Worm (Caenorhabditis elegans): ENCODE results near the gene C02F5.10.

The C02F5.10 gene

ce11 chrIII:8289181-8289580 is 39.9 kb upstream of the C02F5.10 start:
- TF ChIP-seq C34B4.2 (tag; optimal IDR thresholded peaks at IDR 0.05) (no peak), ama-1 (optimal IDR thresholded peaks at IDR 0.05) (no peak), sox-4 (tag; optimal IDR thresholded peaks at IDR 0.05) (no peak), dsc-1 (tag; optimal IDR thresholded peaks at IDR 0.05) (peak; percentile 29), F16B12.6 (tag; optimal IDR thresholded peaks at IDR 0.05) (no peak), blmp-1 (tag; optimal IDR thresholded peaks at IDR 0.05) (peak; percentile 36), ztf-4 (tag; optimal IDR thresholded peaks at IDR 0.05) (no peak), jun-1 (tag; optimal IDR thresholded peaks at IDR 0.05) (no peak), nhr-76 (tag; optimal IDR thresholded peaks at IDR 0.05) (no peak), lin-35 (GFP tag; optimal IDR thresholded peaks at IDR 0.05) (no peak)

- no peak for TF ChIP-seq zip-4 (GFP tag; optimal IDR thresholded peaks at IDR 0.05)
- peak; percentile 21 for TF ChIP-seq unc-130 (tag; optimal IDR thresholded peaks at IDR 0.05)
- TF ChIP-seq ceh-82 (tag; optimal IDR thresholded peaks at IDR 0.05), result peak in 1 of 3 experiments; percentile 21
- TF ChIP-seq snpc-4 (tag; optimal IDR thresholded peaks at IDR 0.05), result no peak
- peak; percentile 34 for TF ChIP-seq rnt-1 (tag; optimal IDR thresholded peaks at IDR 0.05)
- peak in 1 of 2 experiments; percentile 37 for TF ChIP-seq lsy-2 (tag; optimal IDR thresholded peaks at IDR 0.05)
- peak; percentile 60 for TF ChIP-seq nhr-71 (tag; optimal IDR thresholded peaks at IDR 0.05)
- TF ChIP-seq efl-1 (optimal IDR thresholded peaks at IDR 0.05), result peak in 1 of 2 experiments; percentile 5
- TF ChIP-seq efl-1 (GFP tag; optimal IDR thresholded peaks at IDR 0.05 in 1 of 2), result peak in 1 of 2 experiments; percentile 21
- TF ChIP-seq snu-23 (GFP tag; optimal IDR thresholded peaks at IDR 0.05), result peak; percentile 29
- peak; percentile 26 for TF ChIP-seq swsn-7 (tag; optimal IDR thresholded peaks at IDR 0.05)
- no peak for TF ChIP-seq isw-1 (GFP tag; IDR thresholded peaks at IDR 0.05)
- TF ChIP-seq unc-62 (GFP tag; optimal IDR thresholded peaks at IDR 0.05), result no peak
- no peak for TF ChIP-seq egl-13 (tag; optimal IDR thresholded peaks at IDR 0.05)
- no peak for TF ChIP-seq C16A3.4 (tag; optimal IDR thresholded peaks at IDR 0.05)
- peak; percentile 23 for TF ChIP-seq pag-3 (tag; optimal IDR thresholded peaks at IDR 0.05; ENCODE audit: borderline replicate concordance, insufficient read depth)
- peak in 1 of 2 experiments; percentile 35 for TF ChIP-seq ztf-11 (tag; optimal IDR thresholded peaks at IDR 0.05)
- TF ChIP-seq nhr-19 (GFP tag; conservative IDR thresholded peaks at IDR 0.05), result peak; percentile 20; the same call in 1 of the 2 replicates
- TF ChIP-seq lin-14 (GFP tag; optimal IDR thresholded peaks at IDR 0.05), result peak; percentile 92
- peak; percentile 40 for TF ChIP-seq mep-1 (tag; optimal IDR thresholded peaks at IDR 0.05)
- no peak for TF ChIP-seq hlh-4 (tag; optimal IDR thresholded peaks at IDR 0.05)
- TF ChIP-seq fkh-10 (GFP tag; optimal IDR thresholded peaks at IDR 0.05), result peak; percentile 0
- TF ChIP-seq dsc-1 (tag; optimal IDR thresholded peaks at IDR 0.05), result peak; percentile 55
- peak in 1 of 3 experiments; percentile 6 for TF ChIP-seq dpl-1 (GFP tag; optimal IDR thresholded peaks at IDR 0.05)
These were observed 38.2 kb upstream of the C02F5.10 start for ce11 chrIII:8287519-8287918.

DNA sequence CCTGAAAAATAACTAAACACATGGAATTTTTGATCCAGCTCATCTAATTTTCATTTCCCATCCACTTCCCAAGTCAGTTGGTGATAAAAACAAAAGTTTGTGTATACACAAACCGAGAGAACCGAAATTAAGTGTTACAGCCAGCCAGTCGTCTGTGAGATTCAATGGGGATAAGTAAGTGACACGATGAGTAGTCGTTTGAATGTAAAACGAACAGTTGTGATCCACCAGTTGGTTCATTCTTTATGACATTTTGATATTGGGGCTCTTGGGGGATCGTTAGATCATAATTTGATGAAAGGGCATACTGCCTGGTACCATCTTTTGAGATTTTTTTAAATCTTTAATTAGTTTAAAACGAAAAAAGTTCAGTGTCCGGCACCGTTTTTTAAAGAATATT is 37.5 kb upstream of the C02F5.10 start:
- TF ChIP-seq nhr-77 (tag; optimal IDR thresholded peaks at IDR 0.05), result no peak
- no peak for TF ChIP-seq ets-5 (GFP tag; IDR thresholded peaks at IDR 0.05)
- TF ChIP-seq unc-30 (tag; optimal IDR thresholded peaks at IDR 0.05), result no peak
- TF ChIP-seq egl-27 (tag; optimal IDR thresholded peaks at IDR 0.05), result no peak
- TF ChIP-seq irx-1 (tag; optimal IDR thresholded peaks at IDR 0.05), result no peak
- no peak for TF ChIP-seq vab-15 (tag; optimal IDR thresholded peaks at IDR 0.05)
- TF ChIP-seq hlh-4 (tag; optimal IDR thresholded peaks at IDR 0.05), result no peak
- no peak for TF ChIP-seq ceh-88 (GFP tag; IDR thresholded peaks at IDR 0.05)
- TF ChIP-seq pax-3 (tag; optimal IDR thresholded peaks at IDR 0.05), result no peak
- no peak for TF ChIP-seq grh-1 (GFP tag; IDR thresholded peaks at IDR 0.05)

Measured in whole organism, L1 larva.